Fruit fly (Drosophila melanogaster) whole organism, prepupa: ENCODE measurements around the gene Ccdc39.

Experiments
- CG10631 ChIP-seq: fragments of 200-800 bp; sonication (Bioruptor generic); optimal IDR thresholded peaks from 2 replicates; lab custom pipeline; 2016; ENCODE audit warnings: missing biosample characterization, missing genetic modification characterization
- CG10669 ChIP-seq: fragments of 200-800 bp; sonication (Bioruptor generic); optimal IDR thresholded peaks from 3 replicates; lab custom pipeline; 2018; ENCODE audit warnings: missing biosample characterization, mild to moderate bottlenecking, missing genetic modification characterization, moderate library complexity
- CG11294 ChIP-seq: fragments of 200-800 bp; sonication (Bioruptor generic); IDR thresholded peaks from 2 replicates; pipeline ENCODE4 v1.3.6; 2022; ENCODE audit warnings: missing biosample characterization, missing genetic modification characterization
- CG11762 ChIP-seq: fragments of 200-800 bp; sonication (Bioruptor generic); optimal IDR thresholded peaks from 3 replicates; lab custom pipeline; 2016; ENCODE audit warnings: missing biosample characterization, missing genetic modification characterization; ENCODE audit not compliant: insufficient read depth
- CG11902 ChIP-seq: fragments of 200-800 bp; sonication (Bioruptor generic); optimal IDR thresholded peaks from 3 replicates; lab custom pipeline; 2016; ENCODE audit warnings: missing biosample characterization, missing genetic modification characterization
- CG1621 ChIP-seq: fragments of 200-800 bp; sonication (Bioruptor generic); optimal IDR thresholded peaks from 3 replicates; lab custom pipeline; 2018; ENCODE audit warnings: missing biosample characterization, mild to moderate bottlenecking, missing genetic modification characterization
- CG16779 ChIP-seq: fragments of 200-800 bp; sonication (Bioruptor generic); optimal IDR thresholded peaks from 3 replicates; lab custom pipeline; 2017; ENCODE audit warnings: missing biosample characterization, mild to moderate bottlenecking, missing genetic modification characterization
- CG3032 ChIP-seq: fragments of 200-800 bp; optimal IDR thresholded peaks from 2 replicates; lab custom pipeline; 2019; ENCODE audit warnings: missing biosample characterization, mild to moderate bottlenecking, missing genetic modification characterization, moderate library complexity
- CG31627 ChIP-seq: fragments of 200-800 bp; sonication (Bioruptor generic); optimal IDR thresholded peaks from 3 replicates; lab custom pipeline; 2016; ENCODE audit warnings: missing biosample characterization, missing genetic modification characterization
- CG32006 ChIP-seq: fragments of 200-800 bp; sonication (Bioruptor generic); optimal IDR thresholded peaks from 3 replicates; lab custom pipeline; 2017; ENCODE audit warnings: missing biosample characterization, mild to moderate bottlenecking, missing genetic modification characterization
- CG34406 ChIP-seq: fragments of 200-800 bp; sonication (Bioruptor generic); optimal IDR thresholded peaks from 3 replicates; lab custom pipeline; 2016; ENCODE audit warnings: missing biosample characterization, missing genetic modification characterization
- CG3919 ChIP-seq: fragments of 200-800 bp; sonication (Bioruptor generic); optimal IDR thresholded peaks from 3 replicates; lab custom pipeline; 2016; ENCODE audit warnings: missing biosample characterization, missing genetic modification characterization
- CG6163 ChIP-seq: fragments of 200-800 bp; sonication (Bioruptor generic); IDR thresholded peaks from 3 replicates; pipeline ENCODE4 v1.3.6; 2022; ENCODE audit warnings: missing biosample characterization, missing genetic modification characterization
- CG6276 ChIP-seq: fragments of 200-800 bp; sonication (Bioruptor generic); optimal IDR thresholded peaks from 2 replicates; lab custom pipeline; 2017; ENCODE audit warnings: missing biosample characterization, mild to moderate bottlenecking, missing genetic modification characterization
- CG6792 ChIP-seq: fragments of 200-800 bp; sonication (Bioruptor generic); optimal IDR thresholded peaks from 3 replicates; lab custom pipeline; 2016; ENCODE audit warnings: missing biosample characterization, missing genetic modification characterization
- CG6808 ChIP-seq: fragments of 200-800 bp; sonication (Bioruptor generic); optimal IDR thresholded peaks from 3 replicates; lab custom pipeline; 2017; ENCODE audit warnings: missing biosample characterization, missing genetic modification characterization, mild to moderate bottlenecking, moderate library complexity, missing genetic modification reagents
- CG6854 ChIP-seq: fragments of 200-800 bp; sonication (Bioruptor generic); optimal IDR thresholded peaks from 2 replicates; lab custom pipeline; 2017; ENCODE audit warnings: missing biosample characterization, mild to moderate bottlenecking, missing genetic modification characterization
- CG7368 ChIP-seq: fragments of 200-800 bp; sonication (Bioruptor generic); optimal IDR thresholded peaks from 3 replicates; lab custom pipeline; 2016; ENCODE audit warnings: missing biosample characterization, missing genetic modification characterization
- CG8319 ChIP-seq: fragments of 200-800 bp; sonication (Bioruptor generic); optimal IDR thresholded peaks from 3 replicates; lab custom pipeline; 2016; ENCODE audit warnings: missing biosample characterization, missing genetic modification characterization
- CG8632 ChIP-seq: fragments of 200-800 bp; sonication (Bioruptor generic); optimal IDR thresholded peaks from 3 replicates; lab custom pipeline; 2016; ENCODE audit warnings: missing biosample characterization, missing genetic modification characterization
- Eip78C ChIP-seq: fragments of 200-800 bp; sonication (Bioruptor generic); peaks from one replicate; lab custom pipeline; 2016; ENCODE audit warnings: missing biosample characterization, missing genetic modification characterization
- Ets96B ChIP-seq: fragments of 200-800 bp; optimal IDR thresholded peaks from 2 replicates; lab custom pipeline; 2019; ENCODE audit warnings: missing biosample characterization, mild to moderate bottlenecking, missing genetic modification characterization, moderate library complexity
- Gug ChIP-seq: fragments of 200-800 bp; sonication (Bioruptor generic); IDR thresholded peaks from 2 replicates; pipeline ENCODE4 v1.3.6; 2022; ENCODE audit warnings: missing biosample characterization, missing genetic modification characterization
- Hr39 ChIP-seq: fragments of 200-800 bp; sonication (Bioruptor generic); optimal IDR thresholded peaks from 2 replicates; lab custom pipeline; 2016; ENCODE audit warnings: missing biosample characterization, missing genetic modification characterization
- Hr4 ChIP-seq: fragments of 200-800 bp; sonication (Bioruptor generic); optimal IDR thresholded peaks from 3 replicates; lab custom pipeline; 2016; ENCODE audit warnings: missing biosample characterization, missing genetic modification characterization
- Lpt ChIP-seq: fragments of 200-800 bp; sonication (Bioruptor generic); optimal IDR thresholded peaks from 3 replicates; lab custom pipeline; 2016; ENCODE audit warnings: missing biosample characterization, missing genetic modification characterization
- OdsH ChIP-seq: fragments of 200-800 bp; sonication (Bioruptor generic); optimal IDR thresholded peaks from 3 replicates; lab custom pipeline; 2016; ENCODE audit warnings: missing biosample characterization, missing genetic modification characterization
- Smox ChIP-seq: fragments of 200-800 bp; sonication (Bioruptor generic); optimal IDR thresholded peaks from 3 replicates; lab custom pipeline; 2016; ENCODE audit warnings: missing biosample characterization, missing genetic modification characterization
- Sox102F ChIP-seq: fragments of 200-800 bp; sonication (Bioruptor generic); optimal IDR thresholded peaks from 2 replicates; lab custom pipeline; 2016; ENCODE audit warnings: missing biosample characterization, mild to moderate bottlenecking, missing genetic modification characterization
- acj6 ChIP-seq: fragments of 200-800 bp; sonication (Bioruptor generic); optimal IDR thresholded peaks from 3 replicates; lab custom pipeline; 2016; ENCODE audit warnings: missing biosample characterization, missing genetic modification characterization
- dac ChIP-seq: fragments of 200-800 bp; sonication (Bioruptor generic); optimal IDR thresholded peaks from 2 replicates; lab custom pipeline; 2017; ENCODE audit warnings: missing biosample characterization, mild to moderate bottlenecking, missing genetic modification characterization
- dsx ChIP-seq: fragments of 200-800 bp; optimal IDR thresholded peaks from 3 replicates; lab custom pipeline; 2019; ENCODE audit warnings: missing biosample characterization, mild to moderate bottlenecking, missing genetic modification characterization, moderate library complexity; ENCODE audit not compliant: poor library complexity, severe bottlenecking
- esn ChIP-seq: fragments of 200-800 bp; sonication (Bioruptor generic); optimal IDR thresholded peaks from 2 replicates; lab custom pipeline; 2016; ENCODE audit warnings: missing biosample characterization, mild to moderate bottlenecking, missing genetic modification characterization, moderate library complexity
- fkh ChIP-seq: fragments of 200-800 bp; sonication (Bioruptor generic); optimal IDR thresholded peaks from 3 replicates; lab custom pipeline; 2017; ENCODE audit warnings: missing biosample characterization, mild to moderate bottlenecking, missing genetic modification characterization, moderate library complexity
- lz ChIP-seq: fragments of 200-800 bp; sonication (Bioruptor generic); optimal IDR thresholded peaks from 3 replicates; lab custom pipeline; 2016; ENCODE audit warnings: missing biosample characterization, missing genetic modification characterization
- net ChIP-seq: fragments of 200-800 bp; sonication (Bioruptor generic); optimal IDR thresholded peaks from 3 replicates; lab custom pipeline; 2016; ENCODE audit warnings: missing biosample characterization, missing genetic modification characterization
- pdm3 ChIP-seq: fragments of 200-800 bp; sonication (Bioruptor generic); optimal IDR thresholded peaks from 3 replicates; lab custom pipeline; 2016; ENCODE audit warnings: missing biosample characterization, missing genetic modification characterization
- salr ChIP-seq, 2 experiments: fragments of 200-800 bp; sonication (Bioruptor generic); optimal IDR thresholded peaks; 3 replicates each; lab custom pipeline; 2016 to 2018; ENCODE audit warnings: missing biosample characterization in 2 of 2, missing genetic modification characterization in 2 of 2, mild to moderate bottlenecking in 1 of 2
- spab ChIP-seq: fragments of 200-800 bp; sonication (Bioruptor generic); optimal IDR thresholded peaks from 2 replicates; lab custom pipeline; 2017; ENCODE audit warnings: missing biosample characterization, mild to moderate bottlenecking, missing genetic modification characterization, missing genetic modification reagents
- topi ChIP-seq: fragments of 200-800 bp; sonication (Bioruptor generic); optimal IDR thresholded peaks from 3 replicates; lab custom pipeline; 2016; ENCODE audit warnings: missing biosample characterization, missing genetic modification characterization
- vri ChIP-seq: fragments of 200-800 bp; sonication (Bioruptor generic); optimal IDR thresholded peaks from 3 replicates; lab custom pipeline; 2016; ENCODE audit warnings: missing biosample characterization, mild to moderate bottlenecking, missing genetic modification characterization

The Ccdc39 gene

dm6 chr3R:4739492-4740431 lies 44.8 kb downstream of the Ccdc39 start (continued):
- peak; percentile 92 for TF ChIP-seq CG6276
- TF ChIP-seq CG11294 (GFP tag; lab: Robert Waterston, UW): no peak
- TF ChIP-seq CG6792 (GFP tag; lab: Kevin White, UChicago): peak; percentile 90
- peak; percentile 74 for TF ChIP-seq CG8319 (GFP tag; lab: Kevin White, UChicago)
- peak; percentile 70 for TF ChIP-seq CG10669
- peak; percentile 55 for TF ChIP-seq vri (GFP tag; lab: Kevin White, UChicago)
- peak; percentile 75 for TF ChIP-seq Sox102F
- TF ChIP-seq Gug (GFP tag; lab: Robert Waterston, UW): no peak
- TF ChIP-seq fkh (GFP tag; lab: Kevin White, UChicago): peak; percentile 83
- TF ChIP-seq CG6808 (GFP tag; lab: Kevin White, UChicago): peak; percentile 76
- TF ChIP-seq CG31627: peak; percentile 86
- TF ChIP-seq Eip78C (GFP tag; lab: Kevin White, UChicago): peak; percentile 98
- peak; percentile 98 for TF ChIP-seq CG32006 (GFP tag; lab: Kevin White, UChicago)
- TF ChIP-seq salr (GFP tag; optimal IDR thresholded peaks at IDR 0.05; lab: Kevin White, UChicago): peak; percentile 5 to 98
- peak; percentile 70 for TF ChIP-seq spab (GFP tag; lab: Kevin White, UChicago)
- peak; percentile 91 for TF ChIP-seq OdsH
- peak; percentile 78 for TF ChIP-seq Lpt
- TF ChIP-seq CG3032 (tag; lab: Kevin White, UChicago): peak; percentile 74
- TF ChIP-seq CG11762 (GFP tag; lab: Kevin White, UChicago): peak; percentile 78
- no peak for TF ChIP-seq CG6854 (GFP tag; lab: Kevin White, UChicago)
- TF ChIP-seq Hr39 (GFP tag; lab: Kevin White, UChicago): peak; percentile 87
- peak; percentile 92 for TF ChIP-seq esn (GFP tag; lab: Kevin White, UChicago)
- TF ChIP-seq CG11902: peak; percentile 79
- TF ChIP-seq net: peak; percentile 92
- TF ChIP-seq lz (GFP tag; lab: Kevin White, UChicago): peak; percentile 88
- TF ChIP-seq CG6163 (GFP tag; lab: Robert Waterston, UW): no peak
- peak; percentile 91 for TF ChIP-seq CG10631 (GFP tag; lab: Kevin White, UChicago)
- TF ChIP-seq topi (GFP tag; lab: Kevin White, UChicago): peak; percentile 88
- peak; percentile 85 for TF ChIP-seq CG8632 (GFP tag; lab: Kevin White, UChicago)
- TF ChIP-seq Hr4 (GFP tag; lab: Kevin White, UChicago): peak; percentile 95
- peak; percentile 86 for TF ChIP-seq CG3919 (GFP tag; lab: Kevin White, UChicago)
- TF ChIP-seq pdm3 (GFP tag; lab: Kevin White, UChicago): peak; percentile 93
- TF ChIP-seq CG1621 (tag; lab: Kevin White, UChicago): peak; percentile 1
- peak; percentile 77 for TF ChIP-seq Ets96B (tag; lab: Kevin White, UChicago)
- TF ChIP-seq dac (GFP tag; lab: Kevin White, UChicago): peak; percentile 82
- peak; percentile 84 for TF ChIP-seq acj6 (GFP tag; lab: Kevin White, UChicago)
- TF ChIP-seq Smox (GFP tag; lab: Kevin White, UChicago): peak; percentile 86
- peak; percentile 40 for TF ChIP-seq CG16779 (tag; lab: Kevin White, UChicago)
- peak; percentile 79 for TF ChIP-seq CG34406 (GFP tag; lab: Kevin White, UChicago)
- TF ChIP-seq CG7368 (GFP tag; lab: Kevin White, UChicago): peak; percentile 59
- TF ChIP-seq dsx (GFP tag; lab: Kevin White, UChicago): peak; percentile 47
